Fruit fly (Drosophila melanogaster) whole organism, embryonic: ENCODE results near the gene CG17028.

ENCODE experiments used
- Aef1 ChIP-seq: fragments of 200-800 bp; sonication (Bioruptor generic); IDR thresholded peaks from 3 replicates; pipeline ENCODE4 v1.3.6; 2022; ENCODE audit warnings: missing biosample characterization, missing genetic modification characterization
- Antp ChIP-seq: fragments of 200-800 bp; sonication (Bioruptor generic); optimal IDR thresholded peaks from 3 replicates; lab custom pipeline; 2016; ENCODE audit warnings: missing biosample characterization, missing genetic modification characterization
- B-H2 ChIP-seq: fragments of 200-800 bp; sonication (Bioruptor generic); optimal IDR thresholded peaks from 2 replicates; lab custom pipeline; 2018; ENCODE audit warnings: missing biosample characterization, mild to moderate bottlenecking, missing genetic modification characterization
- Bgb ChIP-seq: fragments of 200-800 bp; sonication (Bioruptor generic); IDR thresholded peaks from 2 replicates; pipeline ENCODE4 v1.3.6; 2022; ENCODE audit warnings: missing biosample characterization, missing genetic modification characterization; ENCODE audit not compliant: partially characterized antibody
- BtbVII ChIP-seq: fragments of 200-800 bp; sonication (Bioruptor generic); optimal IDR thresholded peaks from 3 replicates; lab custom pipeline; 2017; ENCODE audit warnings: missing biosample characterization, mild to moderate bottlenecking, missing genetic modification characterization
- CG10209 ChIP-seq: fragments of 200-800 bp; sonication (Bioruptor generic); optimal IDR thresholded peaks from 3 replicates; lab custom pipeline; 2017; ENCODE audit warnings: missing biosample characterization, mild to moderate bottlenecking, missing genetic modification characterization, missing genetic modification reagents
- CG1024 ChIP-seq: fragments of 200-800 bp; sonication (Bioruptor generic); IDR thresholded peaks from 2 replicates; pipeline ENCODE4 v1.3.6; 2022; ENCODE audit warnings: missing biosample characterization, missing genetic modification characterization
- CG11695 ChIP-seq: fragments of 200-800 bp; sonication (Bioruptor generic); IDR thresholded peaks from 3 replicates; pipeline ENCODE4 v1.3.6; 2022; ENCODE audit warnings: missing biosample characterization, missing genetic modification characterization
- CG12659 ChIP-seq: fragments of 200-800 bp; sonication (Bioruptor generic); optimal IDR thresholded peaks from 3 replicates; lab custom pipeline; 2017; ENCODE audit warnings: mild to moderate bottlenecking, missing biosample characterization, missing genetic modification reagents, missing genetic modification characterization
- CG12942 ChIP-seq: fragments of 200-800 bp; sonication (Bioruptor generic); optimal IDR thresholded peaks from 3 replicates; lab custom pipeline; 2016; ENCODE audit warnings: missing biosample characterization, missing genetic modification characterization
- CG14050 ChIP-seq: fragments of 200-800 bp; sonication (Bioruptor generic); IDR thresholded peaks from 3 replicates; pipeline ENCODE4 v1.3.6; 2022; ENCODE audit warnings: missing biosample characterization, missing genetic modification characterization
- CG15696 ChIP-seq: fragments of 200-800 bp; sonication (Bioruptor generic); optimal IDR thresholded peaks from 2 replicates; lab custom pipeline; 2019; ENCODE audit warnings: missing biosample characterization, mild to moderate bottlenecking, missing genetic modification characterization, moderate library complexity
- CG17328 ChIP-seq: fragments of 200-800 bp; sonication (Bioruptor generic); IDR thresholded peaks from 2 replicates; pipeline ENCODE4 v1.3.6; 2022; ENCODE audit warnings: missing biosample characterization, missing genetic modification characterization
- CG1792 ChIP-seq: fragments of 200-800 bp; sonication (Bioruptor generic); optimal IDR thresholded peaks from 2 replicates; lab custom pipeline; 2016; ENCODE audit warnings: missing biosample characterization, missing genetic modification characterization
- CG18262 ChIP-seq: fragments of 200-800 bp; optimal IDR thresholded peaks from 3 replicates; lab custom pipeline; 2019; ENCODE audit warnings: missing biosample characterization, mild to moderate bottlenecking, missing genetic modification characterization, moderate library complexity
- CG2875 ChIP-seq: fragments of 200-800 bp; sonication (Bioruptor generic); optimal IDR thresholded peaks from 2 replicates; lab custom pipeline; 2017; ENCODE audit warnings: missing biosample characterization, mild to moderate bottlenecking, missing genetic modification characterization, missing genetic modification reagents
- CG30020 ChIP-seq: fragments of 200-800 bp; optimal IDR thresholded peaks from 2 replicates; lab custom pipeline; 2019; ENCODE audit warnings: missing biosample characterization, mild to moderate bottlenecking, missing genetic modification characterization, moderate library complexity
- CG31365 ChIP-seq: fragments of 200-800 bp; sonication (Bioruptor generic); optimal IDR thresholded peaks from 2 replicates; lab custom pipeline; 2018; ENCODE audit warnings: missing biosample characterization, mild to moderate bottlenecking, missing genetic modification characterization
- CG3847 ChIP-seq: fragments of 200-800 bp; sonication (Bioruptor generic); IDR thresholded peaks from 2 replicates; pipeline ENCODE4 v1.3.6; 2022; ENCODE audit warnings: missing biosample characterization, missing genetic modification characterization
- CG3995 ChIP-seq: fragments of 200-800 bp; sonication (Bioruptor generic); optimal IDR thresholded peaks from 3 replicates; lab custom pipeline; 2016; ENCODE audit warnings: missing biosample characterization, missing genetic modification characterization
- CG7372 ChIP-seq: fragments of 200-800 bp; sonication (Bioruptor generic); IDR thresholded peaks from 2 replicates; pipeline ENCODE4 v1.3.6; 2022; ENCODE audit warnings: missing biosample characterization, missing genetic modification characterization
- CG8089 ChIP-seq: fragments of 200-800 bp; sonication (Bioruptor generic); optimal IDR thresholded peaks from 3 replicates; lab custom pipeline; 2016; ENCODE audit warnings: missing biosample characterization, missing genetic modification characterization
- Dll ChIP-seq: fragments of 200-800 bp; sonication (Bioruptor generic); IDR thresholded peaks from 4 replicates; pipeline ENCODE4 v1.3.6; 2022; ENCODE audit warnings: missing biosample characterization, missing genetic modification characterization; ENCODE audit not compliant: partially characterized antibody
- HmgD ChIP-seq: fragments of 200-800 bp; sonication (Bioruptor generic); optimal IDR thresholded peaks from 3 replicates; lab custom pipeline; 2016; ENCODE audit warnings: missing biosample characterization, missing genetic modification characterization
- Hr3 ChIP-seq: fragments of 200-800 bp; sonication (Bioruptor generic); optimal IDR thresholded peaks from 3 replicates; lab custom pipeline; 2016; ENCODE audit warnings: missing biosample characterization, missing genetic modification characterization
- Jarid2 ChIP-seq: fragments of 200-800 bp; sonication (Bioruptor generic); optimal IDR thresholded peaks from 3 replicates; lab custom pipeline; 2017; ENCODE audit warnings: mild to moderate bottlenecking, missing biosample characterization, missing genetic modification reagents, missing genetic modification characterization
- MBD-R2 ChIP-seq: fragments of 200-800 bp; sonication (Bioruptor generic); IDR thresholded peaks from 2 replicates; pipeline ENCODE4 v1.3.6; 2022; ENCODE audit warnings: missing biosample characterization, missing genetic modification characterization
- Med ChIP-seq: fragments of 200-800 bp; sonication (Bioruptor generic); peaks from one replicate; lab custom pipeline; 2016; ENCODE audit warnings: missing biosample characterization, missing genetic modification characterization, mild to moderate bottlenecking, inconsistent platforms, moderate library complexity
- Meics ChIP-seq: fragments of 200-800 bp; sonication (Bioruptor generic); optimal IDR thresholded peaks from 2 replicates; lab custom pipeline; 2017; ENCODE audit warnings: missing biosample characterization, mild to moderate bottlenecking, missing genetic modification characterization
- Nf-YC ChIP-seq: fragments of 200-800 bp; optimal IDR thresholded peaks from 3 replicates; lab custom pipeline; 2019; ENCODE audit warnings: missing biosample characterization, mild to moderate bottlenecking, missing genetic modification characterization, moderate library complexity
- Optix ChIP-seq: fragments of 200-800 bp; sonication (Bioruptor generic); IDR thresholded peaks from 3 replicates; pipeline ENCODE4 v1.3.6; 2022; ENCODE audit warnings: missing biosample characterization, missing genetic modification characterization
- Sin3A ChIP-seq: fragments of >200 bp; optimal IDR thresholded peaks from 2 replicates; lab custom pipeline; 2018
- Six4 ChIP-seq: fragments of 200-800 bp; sonication (Bioruptor generic); optimal IDR thresholded peaks from 2 replicates; lab custom pipeline; 2016; ENCODE audit warnings: missing biosample characterization, missing genetic modification characterization
- Sox102F ChIP-seq: fragments of 200-800 bp; sonication (Bioruptor generic); optimal IDR thresholded peaks from 2 replicates; lab custom pipeline; 2018; ENCODE audit warnings: missing biosample characterization, mild to moderate bottlenecking, missing genetic modification characterization, moderate library complexity
- amos ChIP-seq: fragments of 200-800 bp; sonication (Bioruptor generic); IDR thresholded peaks from 2 replicates; pipeline ENCODE4 v1.3.6; 2022; ENCODE audit warnings: missing biosample characterization, missing genetic modification characterization; ENCODE audit not compliant: partially characterized antibody
- ara ChIP-seq: fragments of 200-800 bp; sonication (Bioruptor generic); IDR thresholded peaks from 2 replicates; pipeline ENCODE4 v1.3.6; 2022; ENCODE audit warnings: missing biosample characterization, missing genetic modification characterization
- bab2 ChIP-seq: fragments of 200-800 bp; sonication (Bioruptor generic); optimal IDR thresholded peaks from 2 replicates; lab custom pipeline; 2016; ENCODE audit warnings: missing biosample characterization, missing genetic modification characterization
- bbx ChIP-seq: fragments of 200-800 bp; sonication (Bioruptor generic); IDR thresholded peaks from 2 replicates; pipeline ENCODE4 v1.3.6; 2022; ENCODE audit warnings: missing biosample characterization, missing genetic modification characterization; ENCODE audit not compliant: partially characterized antibody
- cad ChIP-seq: fragments of >200 bp; optimal IDR thresholded peaks from 2 replicates; lab custom pipeline; 2017; ENCODE audit warnings: missing biosample characterization, missing genetic modification characterization
- ems ChIP-seq: fragments of 200-800 bp; sonication (Bioruptor generic); optimal IDR thresholded peaks from 3 replicates; lab custom pipeline; 2016; ENCODE audit warnings: missing biosample characterization, missing genetic modification characterization
- ftz-f1 ChIP-seq: fragments of 200-800 bp; sonication (Bioruptor generic); optimal IDR thresholded peaks from 2 replicates; lab custom pipeline; 2016; ENCODE audit warnings: missing biosample characterization, missing genetic modification characterization
- gcm ChIP-seq: fragments of 200-800 bp; sonication (Bioruptor generic); optimal IDR thresholded peaks from 2 replicates; lab custom pipeline; 2019; ENCODE audit warnings: missing biosample characterization, mild to moderate bottlenecking, missing genetic modification characterization, moderate library complexity
- gfzf ChIP-seq: fragments of 200-800 bp; sonication (Bioruptor generic); optimal IDR thresholded peaks from 2 replicates; lab custom pipeline; 2016; ENCODE audit warnings: missing biosample characterization, mild to moderate bottlenecking, missing genetic modification characterization, moderate library complexity
- hb ChIP-seq: fragments of 200-800 bp; sonication (Bioruptor generic); IDR thresholded peaks from 3 replicates; pipeline ENCODE4 v1.3.6; 2022; ENCODE audit warnings: missing biosample characterization, missing genetic modification characterization; ENCODE audit not compliant: partially characterized antibody
- kah ChIP-seq: fragments of 200-800 bp; sonication (Bioruptor generic); optimal IDR thresholded peaks from 2 replicates; lab custom pipeline; 2018; ENCODE audit warnings: missing biosample characterization, mild to moderate bottlenecking, missing genetic modification characterization
- maf-S ChIP-seq: fragments of 200-800 bp; sonication (Bioruptor generic); optimal IDR thresholded peaks from 2 replicates; lab custom pipeline; 2016; ENCODE audit warnings: missing biosample characterization, missing genetic modification characterization
- pb ChIP-seq: fragments of 200-800 bp; sonication (Bioruptor generic); optimal IDR thresholded peaks from 3 replicates; lab custom pipeline; 2016; ENCODE audit warnings: missing biosample characterization, missing genetic modification characterization
- pho ChIP-seq: fragments of 200-800 bp; sonication (Bioruptor generic); optimal IDR thresholded peaks from 2 replicates; lab custom pipeline; 2016; ENCODE audit warnings: missing biosample characterization, missing genetic modification characterization
- slou ChIP-seq: fragments of 200-800 bp; sonication (Bioruptor generic); optimal IDR thresholded peaks from 3 replicates; lab custom pipeline; 2016; ENCODE audit warnings: missing biosample characterization, missing genetic modification characterization
- z ChIP-seq: fragments of 200-800 bp; sonication (Bioruptor generic); IDR thresholded peaks from 3 replicates; pipeline ENCODE4 v1.3.6; 2022; ENCODE audit warnings: missing biosample characterization, missing genetic modification characterization

CG17028 gene

DNA sequence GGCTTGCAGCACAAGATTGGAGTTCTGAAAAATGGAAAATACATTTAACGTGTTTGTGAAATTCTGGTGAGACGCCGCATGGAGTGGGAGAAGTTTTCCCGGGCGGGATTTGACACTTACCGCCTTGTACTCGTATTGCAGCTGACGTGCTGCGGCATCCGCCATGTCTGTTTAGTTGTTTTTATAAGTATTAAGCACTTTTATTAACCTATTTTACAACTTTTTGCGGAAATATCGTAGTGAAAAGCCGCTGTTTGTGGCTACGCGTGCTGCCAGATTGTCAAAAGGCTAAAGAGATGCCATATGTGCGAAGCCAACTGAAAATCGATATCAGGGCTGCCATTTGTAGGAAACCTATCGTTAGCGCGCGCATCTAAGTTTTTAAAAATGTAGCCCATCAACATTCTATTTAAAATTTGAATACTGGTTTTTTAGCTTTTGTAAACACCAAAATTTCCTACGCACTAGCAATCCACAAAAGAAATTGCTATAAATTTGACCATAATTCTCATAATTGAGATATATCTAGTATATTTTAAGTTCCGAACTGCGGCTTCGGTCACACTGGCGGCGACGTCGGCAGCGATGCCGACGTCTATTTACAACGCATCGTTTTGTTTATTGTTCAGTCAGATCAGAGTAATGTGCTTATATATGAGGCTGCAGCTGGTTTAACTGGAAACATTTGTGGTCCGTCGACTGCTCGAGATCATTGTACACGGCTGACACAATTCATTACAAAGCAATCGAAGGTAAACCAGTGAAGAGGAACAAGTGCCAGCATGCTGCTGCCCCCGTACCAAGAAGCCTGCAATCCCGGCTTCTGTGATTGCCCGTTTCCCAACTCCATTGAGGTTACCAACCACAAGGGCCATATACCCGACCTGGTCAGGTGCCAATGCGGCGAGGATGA lies 10.5 kb upstream of the CG17028 start, which contains the start of the genes Brr2 and CG10516 (continued):
- TF ChIP-seq Bgb (GFP tag; lab: Robert Waterston, UW) (0 out of 2 replicates have a peak, but pooled peaks have one; percentile 5), CG30020 (peak; percentile 57), CG18262 (tag; lab: Kevin White, UChicago) (no peak), CG7372 (no peak), CG12942 (no peak), Nf-YC (tag; lab: Kevin White, UChicago) (no peak), cad (GFP tag; lab: Kevin White, UChicago) (no peak), CG15696 (tag; lab: Kevin White, UChicago) (peak; percentile 29), pb (GFP tag; lab: Kevin White, UChicago) (no peak), z (no peak), CG1024 (0 out of 2 replicates have a peak, but pooled peaks have one; percentile 5), Meics (GFP tag; lab: Kevin White, UChicago) (no peak), B-H2 (GFP tag; lab: Kevin White, UChicago) (no peak), hb (GFP tag; lab: Robert Waterston, UW) (no peak), CG3995 (GFP tag; lab: Kevin White, UChicago) (no peak), Med (GFP tag; lab: Kevin White, UChicago) (peak; percentile 86), ems (no peak), amos (GFP tag; lab: Robert Waterston, UW) (0 out of 2 replicates have a peak, but pooled peaks have one; percentile 35), CG10209 (GFP tag; lab: Kevin White, UChicago) (no peak), maf-S (GFP tag; lab: Kevin White, UChicago) (peak; percentile 7), bbx (GFP tag; lab: Robert Waterston, UW) (no peak), Aef1 (no peak), Antp (GFP tag; lab: Kevin White, UChicago) (peak; percentile 10), Sox102F (GFP tag; lab: Kevin White, UChicago) (no peak), pho (GFP tag; lab: Kevin White, UChicago) (no peak), CG11695 (no peak), Optix (GFP tag; lab: Robert Waterston, UW) (no peak), Sin3A (lab: Kevin White, UChicago) (peak; percentile 99), CG1792 (GFP tag; lab: Kevin White, UChicago) (no peak), CG31365 (tag; lab: Kevin White, UChicago) (no peak), Dll (GFP tag; lab: Robert Waterston, UW) (peak; percentile 51; the same call in 2 of the 4 replicates), BtbVII (GFP tag; lab: Kevin White, UChicago) (no peak), CG12659 (peak; percentile 67), kah (GFP tag; lab: Kevin White, UChicago) (no peak), gfzf (peak; percentile 73), MBD-R2 (GFP tag; lab: Robert Waterston, UW) (peak; percentile 66), bab2 (GFP tag; lab: Kevin White, UChicago) (peak; percentile 36), slou (no peak), CG17328 (no peak), HmgD (GFP tag; lab: Kevin White, UChicago) (peak; percentile 23), Hr3 (GFP tag; lab: Kevin White, UChicago) (peak; percentile 37), Six4 (GFP tag; lab: Kevin White, UChicago) (peak; percentile 13), ara (no peak), CG8089 (GFP tag; lab: Kevin White, UChicago) (no peak), ftz-f1 (GFP tag; lab: Kevin White, UChicago) (no peak), CG2875 (GFP tag; lab: Kevin White, UChicago) (no peak), Jarid2 (GFP tag; lab: Kevin White, UChicago) (no peak), CG14050 (GFP tag; lab: Robert Waterston, UW) (no peak), gcm (GFP tag; lab: Kevin White, UChicago) (no peak), CG3847 (GFP tag; lab: Robert Waterston, UW) (peak; percentile 62)
